Worm (Caenorhabditis elegans) whole organism, late embryonic: ENCODE data around the gene srh-270.

Experiments used
- F13H6.1 ChIP-seq: sonication (generic microtip); optimal IDR thresholded peaks from 2 replicates; lab custom pipeline; 2016; ENCODE audit warnings: missing genetic modification characterization, missing compliant biosample characterization
- K09A11.1 ChIP-seq: sonication (generic microtip); optimal IDR thresholded peaks from 2 replicates; lab custom pipeline; 2017; ENCODE audit warnings: antibody characterized with exemption, mild to moderate bottlenecking, missing genetic modification characterization, missing compliant biosample characterization; ENCODE audit not compliant: insufficient read depth
- ama-1 ChIP-seq: fragments of 150-350 bp; optimal IDR thresholded peaks from 2 replicates; lab custom pipeline; 2014
- ceh-22 ChIP-seq: sonication (generic microtip); optimal IDR thresholded peaks from 2 replicates; lab custom pipeline; 2017; ENCODE audit warnings: missing biosample characterization, missing genetic modification characterization
- ceh-34 ChIP-seq: sonication (generic microtip); optimal IDR thresholded peaks from 2 replicates; lab custom pipeline; 2016; ENCODE audit warnings: mild to moderate bottlenecking, missing genetic modification characterization, missing compliant biosample characterization
- ceh-48 ChIP-seq: sonication (generic microtip); optimal IDR thresholded peaks from 2 replicates; lab custom pipeline; 2016; ENCODE audit warnings: missing genetic modification characterization, inconsistent platforms, missing compliant biosample characterization
- ceh-6 ChIP-seq: fragments of 200-800 bp; sonication (Bioruptor generic); optimal IDR thresholded peaks from 2 replicates; lab custom pipeline; 2018; ENCODE audit warnings: mild to moderate bottlenecking, missing genetic modification characterization, missing compliant biosample characterization
- ceh-9 ChIP-seq: sonication (generic microtip); optimal IDR thresholded peaks from 2 replicates; lab custom pipeline; 2016; ENCODE audit warnings: mild to moderate bottlenecking, missing genetic modification characterization, inconsistent platforms, missing compliant biosample characterization
- che-1 ChIP-seq: sonication (generic microtip); optimal IDR thresholded peaks from 2 replicates; lab custom pipeline; 2016; ENCODE audit warnings: mild to moderate bottlenecking, missing genetic modification characterization, missing compliant biosample characterization
- elt-2 ChIP-seq: sonication (generic microtip); optimal IDR thresholded peaks from 2 replicates; lab custom pipeline; 2016; ENCODE audit warnings: missing genetic modification reagents, missing genetic modification characterization, missing compliant biosample characterization
- elt-4 ChIP-seq: sonication (generic microtip); optimal IDR thresholded peaks from 2 replicates; lab custom pipeline; 2016; ENCODE audit warnings: missing genetic modification characterization, missing compliant biosample characterization
- ets-4 ChIP-seq: sonication (generic microtip); optimal IDR thresholded peaks from 2 replicates; lab custom pipeline; 2016; ENCODE audit warnings: missing genetic modification characterization, missing compliant biosample characterization
- fax-1 ChIP-seq: sonication (generic microtip); optimal IDR thresholded peaks from 2 replicates; lab custom pipeline; 2016; ENCODE audit warnings: missing genotype, missing genetic modification characterization, missing compliant biosample characterization
- fkh-6 ChIP-seq: sonication (generic microtip); optimal IDR thresholded peaks from 2 replicates; lab custom pipeline; 2016; ENCODE audit warnings: missing genetic modification characterization, missing compliant biosample characterization
- hlh-13 ChIP-seq: fragments of 200-800 bp; sonication (Bioruptor generic); optimal IDR thresholded peaks from 2 replicates; lab custom pipeline; 2018; ENCODE audit warnings: mild to moderate bottlenecking, missing genetic modification characterization, missing compliant biosample characterization
- hlh-6 ChIP-seq: sonication (generic microtip); optimal IDR thresholded peaks from 2 replicates; lab custom pipeline; 2016; ENCODE audit warnings: missing genotype, missing genetic modification characterization, missing compliant biosample characterization
- lin-11 ChIP-seq: fragments of 200-800 bp; sonication (Bioruptor generic); optimal IDR thresholded peaks from 2 replicates; lab custom pipeline; 2018; ENCODE audit warnings: mild to moderate bottlenecking, missing genetic modification characterization, missing compliant biosample characterization
- madf-2 ChIP-seq: sonication (generic microtip); optimal IDR thresholded peaks from 2 replicates; lab custom pipeline; 2017; ENCODE audit warnings: missing genetic modification characterization, missing compliant biosample characterization
- nhr-11 ChIP-seq: fragments of 150-350 bp; optimal IDR thresholded peaks from 2 replicates; lab custom pipeline; 2014; ENCODE audit warnings: missing biosample characterization, missing genetic modification characterization
- odd-2 ChIP-seq: sonication (generic microtip); optimal IDR thresholded peaks from 2 replicates; lab custom pipeline; 2017; ENCODE audit warnings: antibody characterized with exemption, mild to moderate bottlenecking, missing genetic modification characterization, missing compliant biosample characterization
- pag-3 ChIP-seq: sonication (generic microtip); optimal IDR thresholded peaks from 2 replicates; lab custom pipeline; 2016; ENCODE audit warnings: missing compliant biosample characterization, missing genetic modification characterization, borderline replicate concordance
- pax-1 ChIP-seq: fragments of 150-350 bp; optimal IDR thresholded peaks from 2 replicates; lab custom pipeline; 2014; ENCODE audit warnings: missing biosample characterization, missing genetic modification characterization
- rnt-1 ChIP-seq: sonication (generic microtip); optimal IDR thresholded peaks from 2 replicates; lab custom pipeline; 2016; ENCODE audit warnings: missing genetic modification characterization, missing compliant biosample characterization
- unc-3 ChIP-seq, 2 experiments: fragments of 200-800 bp in 1 of 2; sonication (Bioruptor generic) in 1 of 2; sonication (generic microtip) in 1 of 2; conservative IDR thresholded peaks in 1 of 2; optimal IDR thresholded peaks in 1 of 2; 2 replicates each; pipeline versions ENCODE4 v1.3.6 to Lab custom; 2016 to 2022; ENCODE audit warnings: missing compliant biosample characterization in 2 of 2, missing genetic modification characterization in 2 of 2, missing genetic modification reagents in 1 of 2
- unc-42 ChIP-seq: sonication (generic microtip); optimal IDR thresholded peaks from 2 replicates; lab custom pipeline; 2016; ENCODE audit warnings: missing genotype, missing genetic modification characterization, missing compliant biosample characterization
- unc-55 ChIP-seq: sonication (generic microtip); optimal IDR thresholded peaks from 2 replicates; lab custom pipeline; 2017; ENCODE audit warnings: missing biosample characterization, missing genetic modification reagents, missing genetic modification characterization
- ztf-16 ChIP-seq: sonication (generic microtip); optimal IDR thresholded peaks from 2 replicates; lab custom pipeline; 2017; ENCODE audit warnings: missing genetic modification characterization, missing compliant biosample characterization

The srh-270 gene

ce11 chrV:2818117-2818516 lies 43.3 kb downstream of the srh-270 start, which contains the start of gene srt-34:
Gene srt-34, minus strand, starts transcription at chrV:2818217.
- TF ChIP-seq ceh-48 (tag; lab: Kevin White, UChicago) (no peak), rnt-1 (tag; lab: Kevin White, UChicago) (no peak), pax-1 (tag; lab: Kevin White, UChicago) (no peak), odd-2 (tag; lab: Kevin White, UChicago) (no peak), K09A11.1 (no peak), fax-1 (tag; lab: Kevin White, UChicago) (no peak), elt-4 (tag; lab: Kevin White, UChicago) (no peak), ets-4 (tag; lab: Kevin White, UChicago) (no peak)

- TF ChIP-seq unc-55 (GFP tag; lab: Kevin White, UChicago) (no peak), madf-2 (tag; lab: Kevin White, UChicago) (no peak), che-1 (tag; lab: Kevin White, UChicago) (no peak), ztf-16 (tag; lab: Kevin White, UChicago) (no peak), unc-3 (GFP tag; conservative IDR thresholded peaks at IDR 0.05; lab: Robert Waterston, UW) (no peak), unc-3 (tag; optimal IDR thresholded peaks at IDR 0.05; lab: Kevin White, UChicago) (no peak), ama-1 (lab: Kevin White, UChicago) (no peak), ceh-22 (tag; lab: Kevin White, UChicago) (no peak), nhr-11 (tag; lab: Kevin White, UChicago) (no peak), unc-42 (tag; lab: Kevin White, UChicago) (no peak), ceh-6 (no peak), ceh-9 (tag; lab: Kevin White, UChicago) (no peak), hlh-13 (GFP tag; lab: Kevin White, UChicago) (no peak), fkh-6 (no peak), ceh-34 (no peak), lin-11 (tag; lab: Kevin White, UChicago) (no peak)
Measured at ce11 chrV:2815956-2816355, 45.4 kb downstream of the srh-270 start, which contains the start of gene F54E2.5. Gene F54E2.5, minus strand, starts transcription at chrV:2816056.

ce11 chrV:2813856-2814255 lies 47.5 kb downstream of the srh-270 start, which contains the start of gene F54E2.9:
Gene F54E2.9, minus strand, starts transcription at chrV:2813987.
- TF ChIP-seq F13H6.1 (tag; lab: Kevin White, UChicago) (no peak), lin-11 (tag; lab: Kevin White, UChicago) (no peak), pag-3 (tag; lab: Kevin White, UChicago) (no peak)

- TF ChIP-seq hlh-6 (tag; lab: Kevin White, UChicago) (no peak), elt-2 (tag; lab: Kevin White, UChicago) (peak; percentile 45)
Measured at ce11 chrV:2810164-2810563, 51.2 kb downstream of the srh-270 start, which contains the start of gene F54E2.1. Gene F54E2.1, plus strand, starts transcription at chrV:2810398.
